Worm (Caenorhabditis elegans) whole organism, late embryonic: ENCODE data around the gene cif-1.
A peak's percentile ranks its signal among the peaks of the same experiment; 100 is the strongest.

Source experiments
- C38D4.7 ChIP-seq: fragments of 200-800 bp; sonication (Bioruptor generic); optimal IDR thresholded peaks from 2 replicates; lab custom pipeline; 2018; ENCODE audit warnings: mild to moderate bottlenecking, missing genetic modification characterization, moderate library complexity, missing compliant biosample characterization
- K02D7.2 ChIP-seq: sonication (generic microtip); optimal IDR thresholded peaks from 2 replicates; lab custom pipeline; 2017; ENCODE audit warnings: mild to moderate bottlenecking, missing genetic modification characterization, missing compliant biosample characterization
- K09A11.1 ChIP-seq: sonication (generic microtip); optimal IDR thresholded peaks from 2 replicates; lab custom pipeline; 2017; ENCODE audit warnings: antibody characterized with exemption, mild to moderate bottlenecking, missing genetic modification characterization, missing compliant biosample characterization; ENCODE audit not compliant: insufficient read depth
- T23F11.4 ChIP-seq: fragments of 200-800 bp; sonication (Bioruptor generic); optimal IDR thresholded peaks from 2 replicates; lab custom pipeline; 2018; ENCODE audit warnings: mild to moderate bottlenecking, missing genetic modification characterization, missing compliant biosample characterization
- Y22D7AL.16 ChIP-seq: sonication (generic microtip); optimal IDR thresholded peaks from 2 replicates; lab custom pipeline; 2016; ENCODE audit warnings: missing genetic modification characterization, missing compliant biosample characterization
- ceh-14 ChIP-seq: sonication (generic microtip); optimal IDR thresholded peaks from 2 replicates; lab custom pipeline; 2016; ENCODE audit warnings: missing genotype, missing genetic modification characterization, missing compliant biosample characterization
- ceh-18 ChIP-seq: sonication (generic microtip); optimal IDR thresholded peaks from 2 replicates; lab custom pipeline; 2016; ENCODE audit warnings: missing genetic modification characterization, missing compliant biosample characterization
- ceh-19 ChIP-seq: fragments of 200-800 bp; sonication (Bioruptor generic); optimal IDR thresholded peaks from 2 replicates; lab custom pipeline; 2018; ENCODE audit warnings: mild to moderate bottlenecking, missing genetic modification characterization, missing compliant biosample characterization
- ceh-2 ChIP-seq: sonication (generic microtip); optimal IDR thresholded peaks from 2 replicates; lab custom pipeline; 2016; ENCODE audit warnings: missing genotype, missing genetic modification characterization, missing compliant biosample characterization
- ceh-24 ChIP-seq: sonication (generic microtip); optimal IDR thresholded peaks from 2 replicates; lab custom pipeline; 2016; ENCODE audit warnings: mild to moderate bottlenecking, missing genetic modification characterization, missing compliant biosample characterization
- ceh-31 ChIP-seq: sonication (generic microtip); optimal IDR thresholded peaks from 2 replicates; lab custom pipeline; 2016; ENCODE audit warnings: missing genetic modification characterization, missing compliant biosample characterization
- ceh-45 ChIP-seq: fragments of 200-800 bp; sonication (Bioruptor generic); IDR thresholded peaks from 2 replicates; pipeline ENCODE4 v1.3.6; 2022; ENCODE audit warnings: missing genetic modification reagents, missing genetic modification characterization, missing compliant biosample characterization
- ceh-48 ChIP-seq: sonication (generic microtip); optimal IDR thresholded peaks from 2 replicates; lab custom pipeline; 2016; ENCODE audit warnings: missing genetic modification characterization, inconsistent platforms, missing compliant biosample characterization
- ceh-6 ChIP-seq: fragments of 200-800 bp; sonication (Bioruptor generic); optimal IDR thresholded peaks from 2 replicates; lab custom pipeline; 2018; ENCODE audit warnings: mild to moderate bottlenecking, missing genetic modification characterization, missing compliant biosample characterization
- ceh-9 ChIP-seq: sonication (generic microtip); optimal IDR thresholded peaks from 2 replicates; lab custom pipeline; 2016; ENCODE audit warnings: mild to moderate bottlenecking, missing genetic modification characterization, inconsistent platforms, missing compliant biosample characterization
- dmd-4 ChIP-seq: sonication (generic microtip); optimal IDR thresholded peaks from 2 replicates; lab custom pipeline; 2016; ENCODE audit warnings: borderline replicate concordance, missing genetic modification characterization, missing compliant biosample characterization
- dve-1 ChIP-seq: sonication (generic microtip); optimal IDR thresholded peaks from 2 replicates; lab custom pipeline; 2017; ENCODE audit warnings: antibody characterized with exemption, mild to moderate bottlenecking, missing genetic modification characterization, missing compliant biosample characterization
- elt-2 ChIP-seq: sonication (generic microtip); optimal IDR thresholded peaks from 2 replicates; lab custom pipeline; 2016; ENCODE audit warnings: missing genetic modification reagents, missing genetic modification characterization, missing compliant biosample characterization
- elt-4 ChIP-seq: sonication (generic microtip); optimal IDR thresholded peaks from 2 replicates; lab custom pipeline; 2016; ENCODE audit warnings: missing genetic modification characterization, missing compliant biosample characterization
- ets-4 ChIP-seq: sonication (generic microtip); optimal IDR thresholded peaks from 2 replicates; lab custom pipeline; 2016; ENCODE audit warnings: missing genetic modification characterization, missing compliant biosample characterization
- eyg-1 ChIP-seq: sonication (generic microtip); optimal IDR thresholded peaks from 2 replicates; lab custom pipeline; 2016; ENCODE audit warnings: missing genotype, missing genetic modification characterization, missing compliant biosample characterization
- fkh-6 ChIP-seq: sonication (generic microtip); optimal IDR thresholded peaks from 2 replicates; lab custom pipeline; 2016; ENCODE audit warnings: missing genetic modification characterization, missing compliant biosample characterization
- hlh-13 ChIP-seq: fragments of 200-800 bp; sonication (Bioruptor generic); optimal IDR thresholded peaks from 2 replicates; lab custom pipeline; 2018; ENCODE audit warnings: mild to moderate bottlenecking, missing genetic modification characterization, missing compliant biosample characterization
- hlh-15 ChIP-seq: sonication (generic microtip); optimal IDR thresholded peaks from 2 replicates; lab custom pipeline; 2016; ENCODE audit warnings: missing genetic modification characterization, missing compliant biosample characterization
- hlh-30 ChIP-seq: sonication (generic microtip); optimal IDR thresholded peaks from 2 replicates; lab custom pipeline; 2017; ENCODE audit warnings: antibody characterized with exemption, missing genetic modification characterization, missing compliant biosample characterization; ENCODE audit not compliant: insufficient read depth
- lim-6 ChIP-seq: sonication (generic microtip); optimal IDR thresholded peaks from 2 replicates; lab custom pipeline; 2016; ENCODE audit warnings: missing genetic modification characterization, missing compliant biosample characterization
- mec-3 ChIP-seq: sonication (generic microtip); optimal IDR thresholded peaks from 2 replicates; lab custom pipeline; 2016; ENCODE audit warnings: borderline replicate concordance, missing genetic modification characterization, missing compliant biosample characterization
- nhr-232 ChIP-seq: sonication (generic microtip); optimal IDR thresholded peaks from 2 replicates; lab custom pipeline; 2016; ENCODE audit warnings: missing genetic modification characterization, missing compliant biosample characterization
- npax-4 ChIP-seq: sonication (generic microtip); optimal IDR thresholded peaks from 2 replicates; lab custom pipeline; 2016; ENCODE audit warnings: missing genetic modification characterization, missing compliant biosample characterization
- pag-3 ChIP-seq: sonication (generic microtip); optimal IDR thresholded peaks from 2 replicates; lab custom pipeline; 2016; ENCODE audit warnings: missing compliant biosample characterization, missing genetic modification characterization, borderline replicate concordance
- pax-1 ChIP-seq: fragments of 150-350 bp; optimal IDR thresholded peaks from 2 replicates; lab custom pipeline; 2014; ENCODE audit warnings: missing biosample characterization, missing genetic modification characterization
- pha-2 ChIP-seq: sonication (generic microtip); optimal IDR thresholded peaks from 2 replicates; lab custom pipeline; 2017; ENCODE audit warnings: mild to moderate bottlenecking, missing genetic modification characterization, missing compliant biosample characterization
- pha-4 ChIP-seq: fragments of 150-350 bp; optimal IDR thresholded peaks from 2 replicates; lab custom pipeline; 2018; ENCODE audit warnings: missing biosample characterization, missing genetic modification reagents, missing genetic modification characterization
- ref-2 ChIP-seq: sonication (generic microtip); optimal IDR thresholded peaks from 2 replicates; lab custom pipeline; 2016; ENCODE audit warnings: missing genetic modification characterization, missing compliant biosample characterization
- rnt-1 ChIP-seq: sonication (generic microtip); optimal IDR thresholded peaks from 2 replicates; lab custom pipeline; 2016; ENCODE audit warnings: missing genetic modification characterization, missing compliant biosample characterization
- sdc-2 ChIP-seq: sonication (generic microtip); optimal IDR thresholded peaks from 2 replicates; lab custom pipeline; 2016; ENCODE audit warnings: missing genotype, missing genetic modification characterization, missing compliant biosample characterization
- sox-2 ChIP-seq: fragments of 200-800 bp; sonication (Bioruptor generic); IDR thresholded peaks from 2 replicates; pipeline ENCODE4 v1.3.6; 2022; ENCODE audit warnings: missing genetic modification reagents, missing genetic modification characterization, missing compliant biosample characterization
- syd-9 ChIP-seq: sonication (generic microtip); optimal IDR thresholded peaks from 2 replicates; lab custom pipeline; 2016; ENCODE audit warnings: mild to moderate bottlenecking, missing genetic modification characterization, moderate library complexity, missing compliant biosample characterization
- unc-3 ChIP-seq, 2 experiments: fragments of 200-800 bp in 1 of 2; sonication (Bioruptor generic) in 1 of 2; sonication (generic microtip) in 1 of 2; conservative IDR thresholded peaks in 1 of 2; optimal IDR thresholded peaks in 1 of 2; 2 replicates each; pipeline versions ENCODE4 v1.3.6 to Lab custom; 2016 to 2022; ENCODE audit warnings: missing compliant biosample characterization in 2 of 2, missing genetic modification characterization in 2 of 2, missing genetic modification reagents in 1 of 2
- unc-42 ChIP-seq: sonication (generic microtip); optimal IDR thresholded peaks from 2 replicates; lab custom pipeline; 2016; ENCODE audit warnings: missing genotype, missing genetic modification characterization, missing compliant biosample characterization
- unc-55 ChIP-seq: sonication (generic microtip); optimal IDR thresholded peaks from 2 replicates; lab custom pipeline; 2017; ENCODE audit warnings: missing biosample characterization, missing genetic modification reagents, missing genetic modification characterization
- unc-86 ChIP-seq: sonication (generic microtip); optimal IDR thresholded peaks from 2 replicates; lab custom pipeline; 2016; ENCODE audit warnings: missing genetic modification characterization, missing compliant biosample characterization

cif-1 gene

ce11 chrIV:4667835-4668234 is 42.7 kb downstream of the cif-1 start:
- TF ChIP-seq elt-2 (tag; lab: Kevin White, UChicago) (no peak), K02D7.2 (tag; lab: Kevin White, UChicago) (no peak), sox-2 (GFP tag; lab: Robert Waterston, UW) (no peak), unc-86 (tag; lab: Kevin White, UChicago) (no peak), ceh-19 (no peak), ceh-18 (tag; lab: Kevin White, UChicago) (no peak), unc-42 (tag; lab: Kevin White, UChicago) (no peak), nhr-232 (tag; lab: Kevin White, UChicago) (no peak), sdc-2 (no peak), K09A11.1 (tag; lab: Kevin White, UChicago) (no peak), syd-9 (no peak), ref-2 (tag; lab: Kevin White, UChicago) (no peak), hlh-30 (tag; lab: Kevin White, UChicago) (no peak), dmd-4 (tag; lab: Kevin White, UChicago) (no peak)

DNA sequence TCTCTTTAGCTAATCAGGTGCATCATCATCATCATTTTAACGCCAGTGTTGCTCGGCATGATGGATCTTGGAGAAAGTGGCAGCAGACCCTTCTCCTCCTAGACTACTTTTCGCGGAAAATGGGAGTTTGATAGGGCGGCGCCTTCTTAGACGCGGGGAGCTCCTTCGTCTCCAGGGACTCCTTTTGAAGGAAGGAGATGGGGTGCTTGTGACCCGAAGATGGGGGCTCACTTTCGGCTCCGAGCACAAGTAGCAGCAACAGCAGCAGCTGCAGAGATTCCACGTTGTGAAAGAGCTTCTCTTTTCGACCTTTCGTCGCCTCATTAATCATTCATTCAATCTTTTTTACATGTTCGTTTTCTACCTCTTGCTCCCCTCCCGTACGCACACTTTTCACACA is 43.2 kb downstream of the cif-1 start:
- TF ChIP-seq ceh-31 (tag; lab: Kevin White, UChicago) (no peak), unc-3 (GFP tag; conservative IDR thresholded peaks at IDR 0.05; lab: Robert Waterston, UW) (no peak), unc-3 (tag; optimal IDR thresholded peaks at IDR 0.05; lab: Kevin White, UChicago) (no peak), ceh-18 (tag; lab: Kevin White, UChicago) (peak; percentile 1), npax-4 (tag; lab: Kevin White, UChicago) (no peak), pag-3 (no peak), ceh-48 (tag; lab: Kevin White, UChicago) (no peak), pha-2 (tag; lab: Kevin White, UChicago) (no peak)

DNA sequence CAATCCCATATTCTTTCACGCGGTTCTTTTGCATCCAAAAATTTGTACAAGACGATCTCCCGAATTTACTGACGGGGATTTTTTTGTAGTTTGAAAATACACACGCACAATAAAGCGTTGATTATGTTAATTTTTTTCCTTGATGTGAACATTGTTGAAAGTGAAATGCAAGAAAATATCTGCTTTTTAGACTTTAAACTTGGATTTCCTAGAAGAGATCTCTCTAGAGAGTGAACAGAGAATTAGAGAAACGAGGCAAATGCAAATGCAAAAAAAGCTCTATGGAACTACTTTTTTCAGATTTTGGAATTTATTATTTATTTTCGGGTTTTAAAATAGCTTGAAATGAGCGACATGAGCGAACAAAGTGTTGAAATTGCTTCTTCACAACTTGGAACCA is 45.5 kb downstream of the cif-1 start, which contains the start of gene F29B9.1:
Gene F29B9.1 (plus strand): TSS at position 301 of the 400 bp plus-strand sequence.
- TF ChIP-seq dmd-4 (tag; lab: Kevin White, UChicago) (no peak), hlh-30 (tag; lab: Kevin White, UChicago) (no peak), ceh-14 (tag; lab: Kevin White, UChicago) (no peak)

- TF ChIP-seq C38D4.7 (GFP tag; lab: Kevin White, UChicago) = peak; percentile 14
- TF ChIP-seq pha-4 (tag; lab: Kevin White, UChicago) = no peak
- peak; percentile 8 for TF ChIP-seq ceh-9 (tag; lab: Kevin White, UChicago)
- peak; percentile 91 for TF ChIP-seq lim-6
- TF ChIP-seq hlh-15 (tag; lab: Kevin White, UChicago) = peak; percentile 70
- peak; percentile 23 for TF ChIP-seq hlh-13 (GFP tag; lab: Kevin White, UChicago)
- TF ChIP-seq unc-55 (GFP tag; lab: Kevin White, UChicago) = peak; percentile 65
- TF ChIP-seq Y22D7AL.16 = peak; percentile 9
- TF ChIP-seq ceh-18 (tag; lab: Kevin White, UChicago) = peak; percentile 86
- TF ChIP-seq ceh-45 = 0 out of 2 replicates have a peak, but pooled peaks have one; percentile 57
- no peak for TF ChIP-seq nhr-232 (tag; lab: Kevin White, UChicago)
- TF ChIP-seq ceh-48 (tag; lab: Kevin White, UChicago) = no peak
- peak; percentile 79 for TF ChIP-seq fkh-6 (tag; lab: Kevin White, UChicago)
- peak; percentile 75 for TF ChIP-seq sdc-2
- peak; percentile 73 for TF ChIP-seq T23F11.4 (GFP tag; lab: Kevin White, UChicago)
- peak; percentile 88 for TF ChIP-seq pag-3
- peak; percentile 99 for TF ChIP-seq ets-4
- peak; percentile 83 for TF ChIP-seq unc-86 (tag; lab: Kevin White, UChicago)
- TF ChIP-seq ceh-2 (tag; lab: Kevin White, UChicago) = peak; percentile 99
- TF ChIP-seq rnt-1 (tag; lab: Kevin White, UChicago) = peak; percentile 97
- TF ChIP-seq mec-3 = peak; percentile 82
- TF ChIP-seq ceh-6 (GFP tag; lab: Kevin White, UChicago) = no peak
- peak; percentile 39 for TF ChIP-seq dve-1
- no peak for TF ChIP-seq elt-4 (tag; lab: Kevin White, UChicago)
- TF ChIP-seq ceh-24 (tag; lab: Kevin White, UChicago) = no peak
- TF ChIP-seq pax-1 = peak; percentile 33
- peak; percentile 90 for TF ChIP-seq syd-9
- TF ChIP-seq eyg-1 (tag; lab: Kevin White, UChicago) = peak; percentile 76
Observed at ce11 chrIV:4660151-4661041, 50.2 kb downstream of the cif-1 start, which contains the start of the genes F29B9.11 and jmjd-1.2. TSS of gene F29B9.11 (minus strand) at chrIV:4660201. TSS of gene jmjd-1.2 (plus strand) at chrIV:4660991.
